Fruit fly (Drosophila melanogaster): ENCODE measurements around the gene CG18178.

CG18178 gene

dm6 chr3L:9674300-9674699 is 44.6 kb downstream of the CG18178 start:
- TF ChIP-seq Rx (GFP tag; IDR thresholded peaks at IDR 0.05) = no peak
- TF ChIP-seq CG10267 (tag; optimal IDR thresholded peaks at IDR 0.05) = no peak
- TF ChIP-seq scrt (GFP tag; optimal IDR thresholded peaks at IDR 0.05) = no peak
- peak; percentile 89 for TF ChIP-seq mirr (GFP tag; optimal IDR thresholded peaks at IDR 0.05)
- TF ChIP-seq NC2α (GFP tag; optimal IDR thresholded peaks at IDR 0.05) = no peak
- TF ChIP-seq CG34376 (GFP tag; optimal IDR thresholded peaks at IDR 0.05) = peak; percentile 46
- no peak for TF ChIP-seq row (GFP tag; IDR thresholded peaks at IDR 0.05)
- no peak for TF ChIP-seq cad (GFP tag; optimal IDR thresholded peaks at IDR 0.05)
- no peak for TF ChIP-seq D (optimal IDR thresholded peaks at IDR 0.05)
- TF ChIP-seq D (GFP tag; optimal IDR thresholded peaks at IDR 0.05) = no peak
- no peak for TF ChIP-seq stc (GFP tag; IDR thresholded peaks at IDR 0.05)
- no peak for TF ChIP-seq sc (optimal IDR thresholded peaks at IDR 0.05)
- TF ChIP-seq sc (GFP tag; optimal IDR thresholded peaks at IDR 0.05) = no peak
- TF ChIP-seq unpg (GFP tag; optimal IDR thresholded peaks at IDR 0.05) = no peak
- no peak for TF ChIP-seq unc-4 (GFP tag; IDR thresholded peaks at IDR 0.05; ENCODE audit: partially characterized antibody)
- TF ChIP-seq chinmo (GFP tag; IDR thresholded peaks at IDR 0.05; ENCODE audit: partially characterized antibody) = 0 out of 4 replicates have a peak, but pooled peaks have one; percentile 4
- no peak for TF ChIP-seq fd96Cb (tag; optimal IDR thresholded peaks at IDR 0.05)
- TF ChIP-seq Tbp (GFP tag; optimal IDR thresholded peaks at IDR 0.05) = no peak
- no peak for TF ChIP-seq D19A (tag; optimal IDR thresholded peaks at IDR 0.05)
- TF ChIP-seq Ravus (GFP tag; IDR thresholded peaks at IDR 0.05) = no peak
- no peak for TF ChIP-seq ash1 (GFP tag; optimal IDR thresholded peaks at IDR 0.05)
- TF ChIP-seq CG12071 (GFP tag; optimal IDR thresholded peaks at IDR 0.05) = no peak
- TF ChIP-seq sug (tag; optimal IDR thresholded peaks at IDR 0.05) = peak; percentile 41
- TF ChIP-seq exex (tag; optimal IDR thresholded peaks at IDR 0.05) = peak; percentile 70
- no peak for TF ChIP-seq jumu (GFP tag; optimal IDR thresholded peaks at IDR 0.05)
- TF ChIP-seq grn (GFP tag; optimal IDR thresholded peaks at IDR 0.05) = peak; percentile 82
- no peak for TF ChIP-seq maf-S (GFP tag; optimal IDR thresholded peaks at IDR 0.05)
- TF ChIP-seq Hey (tag; optimal IDR thresholded peaks at IDR 0.05) = no peak
- TF ChIP-seq run (tag; optimal IDR thresholded peaks at IDR 0.05) = no peak
- peak; percentile 30 for TF ChIP-seq sd (tag; optimal IDR thresholded peaks at IDR 0.05)
- no peak for TF ChIP-seq CG11085 (GFP tag; IDR thresholded peaks at IDR 0.05)
- no peak for TF ChIP-seq ems (GFP tag; optimal IDR thresholded peaks at IDR 0.05)
- no peak for TF ChIP-seq Gug (GFP tag; IDR thresholded peaks at IDR 0.05)
- peak in 1 of 2 experiments; percentile 56 for TF ChIP-seq Hr78 (GFP tag; optimal IDR thresholded peaks at IDR 0.05)
- no peak for TF ChIP-seq salm (tag; optimal IDR thresholded peaks at IDR 0.05)
- no peak for TF ChIP-seq abd-A (tag; optimal IDR thresholded peaks at IDR 0.05)
- TF ChIP-seq lab (GFP tag; optimal IDR thresholded peaks at IDR 0.05) = peak; percentile 38
- TF ChIP-seq aop (GFP tag; IDR thresholded peaks at IDR 0.05) = no peak
- no peak for TF ChIP-seq Fer2 (tag; optimal IDR thresholded peaks at IDR 0.05)
- TF ChIP-seq CG10209 (GFP tag; optimal IDR thresholded peaks at IDR 0.05) = no peak
- no peak for TF ChIP-seq pho (GFP tag; optimal IDR thresholded peaks at IDR 0.05)

DNA sequence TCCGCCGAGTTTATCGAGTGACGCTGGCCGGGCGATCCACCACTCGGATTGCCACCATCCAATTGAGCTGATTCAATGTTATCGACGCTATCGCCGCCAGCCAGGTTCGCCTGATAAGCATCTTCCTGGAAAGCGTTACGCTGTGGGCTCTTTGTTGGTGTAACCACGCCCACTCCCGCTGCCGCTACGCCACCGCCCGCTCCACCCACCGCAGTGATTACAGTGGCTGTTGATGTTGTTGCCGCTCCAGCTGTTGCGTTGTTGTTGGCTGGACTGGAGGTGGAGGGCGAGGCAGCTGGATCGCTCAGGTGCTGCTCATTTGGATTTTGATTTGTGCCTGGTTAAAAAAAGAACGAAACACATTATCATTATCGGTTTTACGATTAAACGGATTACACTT is 47.6 kb downstream of the CG18178 start:
- TF ChIP-seq Hey (tag; optimal IDR thresholded peaks at IDR 0.05) (peak; percentile 51), dpn (GFP tag; optimal IDR thresholded peaks at IDR 0.05) (no peak), ap (GFP tag; IDR thresholded peaks at IDR 0.05) (no peak), GATAe (GFP tag; conservative IDR thresholded peaks at IDR 0.05) (peak; percentile 89), crol (GFP tag; IDR thresholded peaks at IDR 0.05) (peak; percentile 42; the same call in 1 of the 2 replicates), grn (GFP tag; optimal IDR thresholded peaks at IDR 0.05) (peak; percentile 92), abd-A (tag; optimal IDR thresholded peaks at IDR 0.05) (no peak), CG4328 (GFP tag; optimal IDR thresholded peaks at IDR 0.05) (no peak), CG1832 (GFP tag; optimal IDR thresholded peaks at IDR 0.05) (no peak), Sry-δ (GFP tag; optimal IDR thresholded peaks at IDR 0.05) (no peak), vnd (GFP tag; IDR thresholded peaks at IDR 0.05; ENCODE audit: partially characterized antibody) (no peak), kni (GFP tag; optimal IDR thresholded peaks at IDR 0.05) (no peak), pfk (GFP tag; optimal IDR thresholded peaks at IDR 0.05) (no peak), Aef1 (GFP tag; IDR thresholded peaks at IDR 0.05) (peak; percentile 67), exex (tag; optimal IDR thresholded peaks at IDR 0.05) (peak; percentile 96), HLH3B (GFP tag; IDR thresholded peaks at IDR 0.05) (no peak)

All from whole organism, embryonic.